Worm (Caenorhabditis elegans) whole organism, young adult: Measurements from ENCODE around the gene K01A6.7.

Experiments used
- B0035.1 ChIP-seq: sonication (generic microtip); optimal IDR thresholded peaks from 2 replicates; lab custom pipeline; 2016; ENCODE audit warnings: missing genetic modification characterization, mild to moderate bottlenecking, missing compliant biosample characterization, missing genotype, missing genetic modification reagents
- F23B12.7 ChIP-seq: sonication (generic microtip); optimal IDR thresholded peaks from 2 replicates; lab custom pipeline; 2017; ENCODE audit warnings: missing genetic modification characterization, mild to moderate bottlenecking, missing compliant biosample characterization, antibody characterized with exemption, moderate library complexity; ENCODE audit not compliant: insufficient read depth
- F33H1.4 ChIP-seq: fragments of 200-800 bp; sonication (Bioruptor generic); IDR thresholded peaks from 2 replicates; pipeline ENCODE4 v1.3.6; 2022; ENCODE audit warnings: missing genetic modification reagents, missing genetic modification characterization, missing compliant biosample characterization
- K12H6.12 ChIP-seq: fragments of 200-800 bp; sonication (Bioruptor generic); optimal IDR thresholded peaks from 2 replicates; lab custom pipeline; 2018; ENCODE audit warnings: mild to moderate bottlenecking, missing genetic modification characterization, missing compliant biosample characterization
- Y56A3A.18 ChIP-seq: fragments of 200-800 bp; sonication (Bioruptor generic); IDR thresholded peaks from 2 replicates; pipeline ENCODE4 v1.3.6; 2022; ENCODE audit warnings: missing genetic modification reagents, missing genetic modification characterization, missing compliant biosample characterization
- Y67H2A.10 ChIP-seq: fragments of 200-800 bp; sonication (Bioruptor generic); conservative IDR thresholded peaks from 2 replicates; pipeline ENCODE4 v1.3.6; 2022; ENCODE audit warnings: missing genetic modification reagents, missing genetic modification characterization, missing compliant biosample characterization
- Y79H2A.3 ChIP-seq: fragments of 200-800 bp; sonication (Bioruptor generic); conservative IDR thresholded peaks from 2 replicates; pipeline ENCODE4 v1.3.6; 2022; ENCODE audit warnings: missing genetic modification reagents, missing genetic modification characterization, missing compliant biosample characterization
- ZK185.1 ChIP-seq: sonication (generic microtip); optimal IDR thresholded peaks from 2 replicates; lab custom pipeline; 2016; ENCODE audit warnings: mild to moderate bottlenecking, missing genetic modification characterization, missing compliant biosample characterization; ENCODE audit not compliant: poor library complexity, severe bottlenecking
- aptf-2 ChIP-seq: fragments of 200-800 bp; sonication (Bioruptor generic); conservative IDR thresholded peaks from 2 replicates; pipeline ENCODE4 v1.3.6; 2022; ENCODE audit warnings: missing genetic modification reagents, missing genetic modification characterization, missing compliant biosample characterization
- aptf-3 ChIP-seq: fragments of 200-800 bp; sonication (Bioruptor generic); IDR thresholded peaks from 2 replicates; pipeline ENCODE4 v1.3.6; 2022; ENCODE audit warnings: missing genetic modification characterization, missing compliant biosample characterization
- athp-1 ChIP-seq: sonication (generic microtip); optimal IDR thresholded peaks from 2 replicates; lab custom pipeline; 2017; ENCODE audit warnings: mild to moderate bottlenecking, missing genetic modification characterization, missing compliant biosample characterization
- bed-1 ChIP-seq: fragments of 200-800 bp; sonication (Bioruptor generic); IDR thresholded peaks from 2 replicates; pipeline ENCODE4 v1.3.6; 2022; ENCODE audit warnings: missing genetic modification reagents, missing genetic modification characterization, missing compliant biosample characterization
- ceh-100 ChIP-seq: fragments of 200-800 bp; sonication (Bioruptor generic); IDR thresholded peaks from 2 replicates; pipeline ENCODE4 v1.3.6; 2022; ENCODE audit warnings: missing genetic modification reagents, missing genetic modification characterization, missing compliant biosample characterization
- ceh-79 ChIP-seq: sonication (generic microtip); optimal IDR thresholded peaks from 2 replicates; lab custom pipeline; 2017; ENCODE audit warnings: mild to moderate bottlenecking, missing genetic modification characterization, missing compliant biosample characterization
- dpl-1 ChIP-seq: fragments of 150-350 bp; optimal IDR thresholded peaks from 2 replicates; lab custom pipeline; 2014; ENCODE audit warnings: missing biosample characterization, missing genetic modification reagents, missing genetic modification characterization
- egl-44 ChIP-seq: fragments of 200-800 bp; sonication (Bioruptor generic); IDR thresholded peaks from 2 replicates; pipeline ENCODE4 v1.3.6; 2022; ENCODE audit warnings: missing genetic modification reagents, missing genetic modification characterization, missing compliant biosample characterization
- let-526 ChIP-seq: fragments of 200-800 bp; sonication (Bioruptor generic); IDR thresholded peaks from 2 replicates; pipeline ENCODE4 v1.3.6; 2022; ENCODE audit warnings: missing genetic modification reagents, missing genetic modification characterization, missing compliant biosample characterization
- lin-26 ChIP-seq: fragments of 200-800 bp; sonication (Bioruptor generic); IDR thresholded peaks from 2 replicates; pipeline ENCODE4 v1.3.6; 2022; ENCODE audit warnings: missing genetic modification reagents, missing genetic modification characterization, missing compliant biosample characterization
- lin-40 ChIP-seq: sonication (generic microtip); optimal IDR thresholded peaks from 2 replicates; lab custom pipeline; 2016; ENCODE audit warnings: missing genetic modification characterization, mild to moderate bottlenecking, missing compliant biosample characterization, missing genotype, missing genetic modification reagents
- lsl-1 ChIP-seq: fragments of 200-800 bp; sonication (Bioruptor generic); optimal IDR thresholded peaks from 2 replicates; lab custom pipeline; 2018; ENCODE audit warnings: mild to moderate bottlenecking, missing genetic modification characterization, moderate library complexity, missing compliant biosample characterization
- lsy-27 ChIP-seq: sonication (generic microtip); optimal IDR thresholded peaks from 2 replicates; lab custom pipeline; 2017; ENCODE audit warnings: missing genetic modification characterization, mild to moderate bottlenecking, missing compliant biosample characterization, antibody characterized with exemption, missing genotype, borderline replicate concordance; ENCODE audit not compliant: insufficient read depth
- madf-3 ChIP-seq: fragments of 200-800 bp; sonication (Bioruptor generic); IDR thresholded peaks from 2 replicates; pipeline ENCODE4 v1.3.6; 2022; ENCODE audit warnings: missing genetic modification reagents, missing genetic modification characterization, missing compliant biosample characterization
- mcd-1 ChIP-seq: fragments of 200-800 bp; sonication (Bioruptor generic); IDR thresholded peaks from 2 replicates; pipeline ENCODE4 v1.3.6; 2022; ENCODE audit warnings: missing genetic modification reagents, missing genetic modification characterization, missing compliant biosample characterization
- mes-4 ChIP-seq: sonication (generic microtip); optimal IDR thresholded peaks from 2 replicates; lab custom pipeline; 2016; ENCODE audit warnings: missing genotype, missing genetic modification characterization, missing compliant biosample characterization
- mxl-1 ChIP-seq: sonication (generic microtip); optimal IDR thresholded peaks from 2 replicates; lab custom pipeline; 2016; ENCODE audit warnings: missing genetic modification characterization, missing compliant biosample characterization
- nfya-2 ChIP-seq: fragments of 200-800 bp; sonication (Bioruptor generic); IDR thresholded peaks from 2 replicates; pipeline ENCODE4 v1.3.6; 2022; ENCODE audit warnings: missing genetic modification reagents, missing genetic modification characterization, missing compliant biosample characterization
- nhr-120 ChIP-seq: fragments of 200-800 bp; sonication (Bioruptor generic); IDR thresholded peaks from 2 replicates; pipeline ENCODE4 v1.3.6; 2022; ENCODE audit warnings: missing genetic modification characterization, missing compliant biosample characterization
- nhr-90 ChIP-seq: sonication (generic microtip); optimal IDR thresholded peaks from 2 replicates; lab custom pipeline; 2016; ENCODE audit warnings: missing genotype, mild to moderate bottlenecking, missing genetic modification characterization, missing compliant biosample characterization
- rcor-1 ChIP-seq: fragments of 200-800 bp; sonication (Bioruptor generic); IDR thresholded peaks from 2 replicates; pipeline ENCODE4 v1.3.6; 2022; ENCODE audit warnings: missing genetic modification reagents, missing genetic modification characterization, missing compliant biosample characterization
- rec-8 ChIP-seq, 2 experiments: sonication (generic microtip); optimal IDR thresholded peaks; 2 replicates each; lab custom pipeline; 2016; ENCODE audit warnings: mild to moderate bottlenecking in 2 of 2, missing genetic modification characterization in 2 of 2, missing genetic modification reagents in 2 of 2, missing genotype in 2 of 2, missing biosample characterization in 1 of 2, missing compliant biosample characterization in 1 of 2, moderate library complexity in 1 of 2
- snpc-4 ChIP-seq, 5 experiments: fragments of 150-350 bp in 1 of 5; sonication (generic microtip) in 4 of 5; optimal IDR thresholded peaks; 2 replicates each; lab custom pipeline; 2014 to 2018; ENCODE audit warnings: missing genetic modification characterization in 5 of 5, missing biosample characterization in 3 of 5, antibody characterized with exemption in 2 of 5, mild to moderate bottlenecking in 2 of 5, missing compliant biosample characterization in 2 of 5, missing genotype in 2 of 5, moderate library complexity in 2 of 5, missing genetic modification reagents in 1 of 5
- tbx-9 ChIP-seq: sonication (generic microtip); optimal IDR thresholded peaks from 2 replicates; lab custom pipeline; 2016; ENCODE audit warnings: borderline replicate concordance, missing genetic modification characterization, inconsistent platforms, missing compliant biosample characterization
- unc-62 ChIP-seq: fragments of 150-350 bp; optimal IDR thresholded peaks from 2 replicates; lab custom pipeline; 2014; ENCODE audit warnings: missing biosample characterization, missing genetic modification reagents, missing genetic modification characterization
- xnd-1 ChIP-seq: sonication (generic microtip); optimal IDR thresholded peaks from 2 replicates; lab custom pipeline; 2016; ENCODE audit warnings: missing genotype, missing genetic modification reagents, missing genetic modification characterization, missing compliant biosample characterization
- zfh-2 ChIP-seq: fragments of 200-800 bp; sonication (Bioruptor generic); conservative IDR thresholded peaks from 2 replicates; pipeline ENCODE4 v1.3.6; 2022; ENCODE audit warnings: missing genetic modification reagents, missing genetic modification characterization, missing compliant biosample characterization
- ztf-18 ChIP-seq: sonication (generic microtip); optimal IDR thresholded peaks from 2 replicates; lab custom pipeline; 2016; ENCODE audit warnings: missing genotype, mild to moderate bottlenecking, missing genetic modification characterization, missing compliant biosample characterization
- ztf-25 ChIP-seq: fragments of 200-800 bp; sonication (Bioruptor generic); IDR thresholded peaks from 2 replicates; pipeline ENCODE4 v1.3.6; 2022; ENCODE audit warnings: missing genetic modification reagents, missing genetic modification characterization, missing compliant biosample characterization

The K01A6.7 gene

DNA sequence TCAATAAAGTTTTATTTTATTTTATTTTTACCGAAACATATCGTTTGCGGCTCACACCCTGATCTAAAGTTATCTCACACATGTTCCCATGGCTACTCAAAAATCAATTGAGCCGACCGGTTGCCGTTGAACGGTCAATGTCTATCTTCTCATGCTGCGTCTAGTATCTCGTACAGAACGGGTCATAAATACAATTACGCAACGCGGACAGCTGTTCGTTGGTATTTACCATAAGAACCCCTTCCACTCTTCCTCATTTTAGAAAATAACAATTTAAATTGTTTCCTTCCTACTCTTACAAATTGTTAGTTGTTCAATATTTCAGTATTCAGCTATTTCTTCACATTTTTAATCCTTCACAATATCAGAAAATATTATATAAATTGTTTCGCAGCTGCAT lies 5.4 kb upstream of the K01A6.7 start:
- TF ChIP-seq aptf-3 (GFP tag; lab: Robert Waterston, UW) (no peak), let-526 (GFP tag; lab: Robert Waterston, UW) (no peak), dpl-1 (no peak), athp-1 (tag; lab: Kevin White, UChicago) (no peak), bed-1 (no peak), rcor-1 (GFP tag; lab: Robert Waterston, UW) (no peak), ztf-25 (GFP tag; lab: Robert Waterston, UW) (no peak), snpc-4 (GFP tag; optimal IDR thresholded peaks at IDR 0.05; lab: Kevin White, UChicago) (no peak), snpc-4 (tag; optimal IDR thresholded peaks at IDR 0.05; lab: Kevin White, UChicago) (no peak), Y56A3A.18 (GFP tag; lab: Robert Waterston, UW) (no peak), ztf-18 (tag; lab: Kevin White, UChicago) (no peak), mxl-1 (tag; lab: Kevin White, UChicago) (no peak), ceh-79 (tag; lab: Kevin White, UChicago) (no peak), lsl-1 (GFP tag; lab: Kevin White, UChicago) (no peak), lsy-27 (tag; lab: Kevin White, UChicago) (no peak), xnd-1 (tag; lab: Kevin White, UChicago) (no peak), K12H6.12 (tag; lab: Kevin White, UChicago) (no peak), egl-44 (GFP tag; lab: Robert Waterston, UW) (no peak), mes-4 (tag; lab: Kevin White, UChicago) (no peak)

ce11 chrIV:11742406-11742805 lies 4.0 kb upstream of the K01A6.7 start, which contains the start of gene K01A6.5:
Gene K01A6.5, plus strand, starts transcription at chrIV:11742706.
- TF ChIP-seq F23B12.7 (tag; lab: Kevin White, UChicago) (no peak), B0035.1 (tag; lab: Kevin White, UChicago) (no peak), nhr-90 (no peak), mcd-1 (GFP tag; lab: Robert Waterston, UW) (no peak), ZK185.1 (tag; lab: Kevin White, UChicago) (no peak), Y79H2A.3 (GFP tag; lab: Robert Waterston, UW) (no peak), madf-3 (no peak), unc-62 (no peak), aptf-3 (GFP tag; lab: Robert Waterston, UW) (no peak), lin-40 (tag; lab: Kevin White, UChicago) (no peak), lin-26 (GFP tag; lab: Robert Waterston, UW) (no peak), aptf-2 (GFP tag; lab: Robert Waterston, UW) (no peak), tbx-9 (tag; lab: Kevin White, UChicago) (no peak), ceh-100 (GFP tag; lab: Robert Waterston, UW) (no peak), Y67H2A.10 (GFP tag; lab: Robert Waterston, UW) (no peak), nhr-120 (no peak), rec-8 (tag; optimal IDR thresholded peaks at IDR 0.05; lab: Kevin White, UChicago) (no peak)
- TF ChIP-seq, all 124 proteins: peak for 0

DNA sequence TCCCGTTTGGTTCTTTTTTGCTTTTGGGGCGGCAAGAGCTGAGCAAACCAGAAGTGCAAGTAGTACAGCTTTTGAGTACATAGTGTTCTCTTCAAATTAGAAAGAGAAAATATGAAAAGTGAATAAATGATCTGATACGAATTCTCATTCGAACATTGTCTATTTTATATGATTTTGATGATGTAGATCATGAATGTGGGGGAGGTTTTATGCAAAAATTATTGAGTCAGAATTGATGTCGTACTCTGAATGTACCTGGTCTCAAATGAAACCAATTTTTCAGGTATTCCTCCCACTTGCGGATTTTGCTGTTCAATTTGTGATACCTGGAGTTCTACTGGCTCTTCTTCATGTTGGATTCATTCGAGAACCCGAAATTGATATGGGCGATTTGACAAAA lies 1.8 kb upstream of the K01A6.7 start, which contains the start of gene K01A6.4:
K01A6.4 (minus strand) TSS at position 101 of the 400 bp plus-strand sequence.
- TF ChIP-seq F33H1.4 (GFP tag; lab: Robert Waterston, UW) (no peak), nfya-2 (GFP tag; lab: Robert Waterston, UW) (no peak), zfh-2 (no peak), ceh-79 (tag; lab: Kevin White, UChicago) (no peak)
